Worm (Caenorhabditis elegans) whole organism, late embryonic: Measurements from ENCODE around the gene sql-1.

ENCODE experiments used
- fax-1 ChIP-seq: sonication (generic microtip); optimal IDR thresholded peaks from 2 replicates; lab custom pipeline; 2016; ENCODE audit warnings: missing genotype, missing genetic modification characterization, missing compliant biosample characterization
- syd-9 ChIP-seq: sonication (generic microtip); optimal IDR thresholded peaks from 2 replicates; lab custom pipeline; 2016; ENCODE audit warnings: mild to moderate bottlenecking, missing genetic modification characterization, moderate library complexity, missing compliant biosample characterization
- tbx-2 ChIP-seq: sonication (generic microtip); optimal IDR thresholded peaks from 2 replicates; lab custom pipeline; 2016; ENCODE audit warnings: missing genetic modification characterization, missing compliant biosample characterization

ce11 chrIII:12468869-12469268 lies 30.5 kb upstream of the sql-1 start, which contains the start of gene Y49E10.29:
- TF ChIP-seq fax-1 (tag; lab: Kevin White, UChicago) (no peak), tbx-2 (tag; lab: Kevin White, UChicago) (no peak), syd-9 (tag; lab: Kevin White, UChicago) (no peak)
